Fruit fly (Drosophila melanogaster): ENCODE data around the gene RpL9.

RpL9 gene

dm6 chr2L:10987370-10987853 is 16.6 kb downstream of the RpL9 start, which contains the start of the genes piwi and CG12253 (continued):
- TF ChIP-seq fu2 (GFP tag; optimal IDR thresholded peaks at IDR 0.05) (peak; percentile 35), CG2678 (tag; optimal IDR thresholded peaks at IDR 0.05) (no peak), CG10979 (tag; optimal IDR thresholded peaks at IDR 0.05) (peak; percentile 77), CG9932 (GFP tag; IDR thresholded peaks at IDR 0.05) (peak; percentile 66), Hr39 (optimal IDR thresholded peaks at IDR 0.05) (no peak), CG1602 (GFP tag; optimal IDR thresholded peaks at IDR 0.05) (peak; percentile 79), CG9817 (tag; optimal IDR thresholded peaks at IDR 0.05) (peak; percentile 78), Taf1 (GFP tag; IDR thresholded peaks at IDR 0.05) (no peak), Dref (GFP tag; IDR thresholded peaks at IDR 0.05) (no peak), wdn (GFP tag; IDR thresholded peaks at IDR 0.05) (peak; percentile 61; the same call in 1 of the 2 replicates), pzg (GFP tag; optimal IDR thresholded peaks at IDR 0.05) (peak; percentile 11), shn (GFP tag; optimal IDR thresholded peaks at IDR 0.05) (peak; percentile 35), Camta (GFP tag; optimal IDR thresholded peaks at IDR 0.05) (peak; percentile 21), Poxn (GFP tag; IDR thresholded peaks at IDR 0.05) (peak; percentile 41; the same call in 1 of the 2 replicates), Chrac-16 (GFP tag; optimal IDR thresholded peaks at IDR 0.05) (peak; percentile 78), CG3065 (GFP tag; optimal IDR thresholded peaks at IDR 0.05) (peak; percentile 53), CG17912 (GFP tag; optimal IDR thresholded peaks at IDR 0.05) (no peak), CG17328 (GFP tag; IDR thresholded peaks at IDR 0.05) (peak; percentile 82; the same call in 1 of the 2 replicates), nmo (GFP tag; optimal IDR thresholded peaks at IDR 0.05) (peak; percentile 80), Elba2 (GFP tag; optimal IDR thresholded peaks at IDR 0.05) (no peak), Max (GFP tag; optimal IDR thresholded peaks at IDR 0.05) (peak; percentile 38), CG3847 (GFP tag; IDR thresholded peaks at IDR 0.05) (peak; percentile 84), Sox100B (GFP tag; optimal IDR thresholded peaks at IDR 0.05) (peak; percentile 68), HLH54F (GFP tag; optimal IDR thresholded peaks at IDR 0.05) (peak; percentile 49), luna (GFP tag; optimal IDR thresholded peaks at IDR 0.05) (no peak), CG2199 (GFP tag; IDR thresholded peaks at IDR 0.05) (no peak), pan (optimal IDR thresholded peaks at IDR 0.05) (no peak), pan (GFP tag; optimal IDR thresholded peaks at IDR 0.05 in 1 of 2, IDR thresholded peaks at IDR 0.05 in 1 of 2) (no peak), CG3995 (GFP tag; optimal IDR thresholded peaks at IDR 0.05) (no peak), CG15073 (GFP tag; optimal IDR thresholded peaks at IDR 0.05) (peak; percentile 26), lmd (GFP tag; IDR thresholded peaks at IDR 0.05) (peak; percentile 89), CG15601 (tag; optimal IDR thresholded peaks at IDR 0.05) (peak; percentile 86), CG16863 (GFP tag; optimal IDR thresholded peaks at IDR 0.05) (peak; percentile 23), Dbx (GFP tag; IDR thresholded peaks at IDR 0.05) (peak; percentile 69; the same call in 2 of the 3 replicates), CG7786 (GFP tag; optimal IDR thresholded peaks at IDR 0.05) (no peak), kay (GFP tag; optimal IDR thresholded peaks at IDR 0.05) (peak; percentile 29), CG10462 (GFP tag; optimal IDR thresholded peaks at IDR 0.05) (peak; percentile 8), Fer3 (tag; optimal IDR thresholded peaks at IDR 0.05) (peak; percentile 47), CG17829 (tag; optimal IDR thresholded peaks at IDR 0.05) (peak; percentile 57), CG11695 (GFP tag; IDR thresholded peaks at IDR 0.05) (peak; percentile 68; the same call in 2 of the 3 replicates), Drgx (GFP tag; IDR thresholded peaks at IDR 0.05) (0 out of 2 replicates have a peak, but pooled peaks have one; percentile 11), CG10959 (GFP tag; IDR thresholded peaks at IDR 0.05) (peak; percentile 33; the same call in 1 of the 2 replicates), Optix (GFP tag; IDR thresholded peaks at IDR 0.05) (no peak), ham (GFP tag; IDR thresholded peaks at IDR 0.05) (no peak), trh (GFP tag; optimal IDR thresholded peaks at IDR 0.05) (peak; percentile 63), zfh1 (GFP tag; IDR thresholded peaks at IDR 0.05) (peak; percentile 67; the same call in 2 of the 3 replicates), CG18011 (GFP tag; optimal IDR thresholded peaks at IDR 0.05) (peak; percentile 39), CG11456 (GFP tag; IDR thresholded peaks at IDR 0.05) (no peak; the same call in 2 of the 3 replicates), CG13775 (GFP tag; optimal IDR thresholded peaks at IDR 0.05) (peak; percentile 86), HHEX (GFP tag; optimal IDR thresholded peaks at IDR 0.05) (no peak), Oaz (GFP tag; IDR thresholded peaks at IDR 0.05) (0 out of 2 replicates have a peak, but pooled peaks have one; percentile 39), fd96Cb (tag; optimal IDR thresholded peaks at IDR 0.05) (peak; percentile 70)

All from whole organism, embryonic.